Fruit fly (Drosophila melanogaster) whole organism, embryonic: ENCODE results near the gene CG14840.

Experiments
- Atf3 ChIP-seq: fragments of 200-800 bp; sonication (Bioruptor generic); optimal IDR thresholded peaks from 3 replicates; lab custom pipeline; 2016; ENCODE audit warnings: missing biosample characterization, missing genetic modification characterization
- Blimp-1 ChIP-seq: fragments of 200-800 bp; sonication (Bioruptor generic); optimal IDR thresholded peaks from 3 replicates; lab custom pipeline; 2018; ENCODE audit warnings: missing biosample characterization, missing genetic modification characterization, mild to moderate bottlenecking, moderate library complexity, missing genetic modification reagents
- Bteb2 ChIP-seq: fragments of 200-800 bp; sonication (Bioruptor generic); optimal IDR thresholded peaks from 2 replicates; lab custom pipeline; 2016; ENCODE audit warnings: missing biosample characterization, missing genetic modification characterization
- C15 ChIP-seq: fragments of 200-800 bp; sonication (Bioruptor generic); IDR thresholded peaks from 3 replicates; pipeline ENCODE4 v1.3.6; 2022; ENCODE audit warnings: missing biosample characterization, missing genetic modification characterization
- CG10147 ChIP-seq: fragments of 200-800 bp; sonication (Bioruptor generic); optimal IDR thresholded peaks from 2 replicates; lab custom pipeline; 2019; ENCODE audit warnings: missing biosample characterization, mild to moderate bottlenecking, missing genetic modification characterization, moderate library complexity
- CG10979 ChIP-seq: fragments of 200-800 bp; sonication (Bioruptor generic); optimal IDR thresholded peaks from 2 replicates; lab custom pipeline; 2018; ENCODE audit warnings: missing biosample characterization, mild to moderate bottlenecking, missing genetic modification characterization, moderate library complexity
- CG11085 ChIP-seq: fragments of 200-800 bp; sonication (Bioruptor generic); IDR thresholded peaks from 2 replicates; pipeline ENCODE4 v1.3.6; 2022; ENCODE audit warnings: missing biosample characterization, missing genetic modification characterization
- CG11560 ChIP-seq: fragments of 200-800 bp; sonication (Bioruptor generic); IDR thresholded peaks from 3 replicates; pipeline ENCODE4 v1.3.6; 2022; ENCODE audit warnings: missing biosample characterization, missing genetic modification characterization
- CG12236 ChIP-seq: fragments of 200-800 bp; sonication (Bioruptor generic); optimal IDR thresholded peaks from 2 replicates; lab custom pipeline; 2016; ENCODE audit warnings: missing biosample characterization, missing genetic modification characterization
- CG14710 ChIP-seq: fragments of 200-800 bp; sonication (Bioruptor generic); optimal IDR thresholded peaks from 3 replicates; lab custom pipeline; 2019; ENCODE audit warnings: missing biosample characterization, mild to moderate bottlenecking, missing genetic modification characterization, moderate library complexity
- CG16813 ChIP-seq: fragments of 200-800 bp; sonication (Bioruptor generic); IDR thresholded peaks from 3 replicates; pipeline ENCODE4 v1.3.6; 2022; ENCODE audit warnings: missing biosample characterization, missing genetic modification characterization; ENCODE audit not compliant: partially characterized antibody
- CG16863 ChIP-seq: fragments of 200-800 bp; sonication (Bioruptor generic); optimal IDR thresholded peaks from 3 replicates; lab custom pipeline; 2016; ENCODE audit warnings: missing biosample characterization, missing genetic modification characterization
- CG17802 ChIP-seq: fragments of 200-800 bp; sonication (Bioruptor generic); optimal IDR thresholded peaks from 2 replicates; lab custom pipeline; 2018; ENCODE audit warnings: missing biosample characterization, mild to moderate bottlenecking, missing genetic modification characterization, moderate library complexity
- CG18262 ChIP-seq: fragments of 200-800 bp; optimal IDR thresholded peaks from 3 replicates; lab custom pipeline; 2019; ENCODE audit warnings: missing biosample characterization, mild to moderate bottlenecking, missing genetic modification characterization, moderate library complexity
- CG2199 ChIP-seq: fragments of 200-800 bp; sonication (Bioruptor generic); IDR thresholded peaks from 3 replicates; pipeline ENCODE4 v1.3.6; 2022; ENCODE audit warnings: missing biosample characterization, missing genetic modification characterization
- CG31388 ChIP-seq: fragments of 200-800 bp; sonication (Bioruptor generic); optimal IDR thresholded peaks from 2 replicates; lab custom pipeline; 2016; ENCODE audit warnings: missing biosample characterization, missing genetic modification characterization
- CG3726 ChIP-seq: fragments of 200-800 bp; sonication (Bioruptor generic); IDR thresholded peaks from 3 replicates; pipeline ENCODE4, ENCODE4 v1.3.6; 2022; ENCODE audit warnings: missing biosample characterization, missing genetic modification characterization
- CG4820 ChIP-seq: fragments of 200-800 bp; sonication (Bioruptor generic); optimal IDR thresholded peaks from 3 replicates; lab custom pipeline; 2016; ENCODE audit warnings: missing biosample characterization, missing genetic modification characterization
- CG6272 ChIP-seq: fragments of 200-800 bp; sonication (Bioruptor generic); IDR thresholded peaks from 2 replicates; pipeline ENCODE4 v1.3.6; 2022; ENCODE audit warnings: missing biosample characterization, missing genetic modification characterization
- CG6791 ChIP-seq: fragments of 200-800 bp; sonication (Bioruptor generic); IDR thresholded peaks from 3 replicates; pipeline ENCODE4 v1.3.6; 2022; ENCODE audit warnings: missing biosample characterization, missing genetic modification characterization; ENCODE audit not compliant: partially characterized antibody
- CG8924 ChIP-seq: fragments of 200-800 bp; optimal IDR thresholded peaks from 3 replicates; lab custom pipeline; 2019; ENCODE audit warnings: missing biosample characterization, mild to moderate bottlenecking, missing genetic modification characterization, moderate library complexity
- Eip74EF ChIP-seq, 2 experiments: fragments of 200-800 bp in 1 of 2; fragments of >200 bp in 1 of 2; sonication (Bioruptor generic) in 1 of 2; optimal IDR thresholded peaks; 2 replicates each; lab custom pipeline; 2017 to 2019; ENCODE audit warnings: missing biosample characterization in 2 of 2, missing genetic modification characterization in 2 of 2, mild to moderate bottlenecking in 1 of 2, moderate library complexity in 1 of 2
- HLH54F ChIP-seq: fragments of 200-800 bp; sonication (Bioruptor generic); optimal IDR thresholded peaks from 3 replicates; lab custom pipeline; 2016; ENCODE audit warnings: missing biosample characterization, missing genetic modification characterization
- Hand ChIP-seq: fragments of 200-800 bp; sonication (Bioruptor generic); optimal IDR thresholded peaks from 2 replicates; lab custom pipeline; 2017; ENCODE audit warnings: mild to moderate bottlenecking, missing biosample characterization, missing genetic modification reagents, missing genetic modification characterization
- Hr3 ChIP-seq: fragments of 200-800 bp; sonication (Bioruptor generic); optimal IDR thresholded peaks from 3 replicates; lab custom pipeline; 2016; ENCODE audit warnings: missing biosample characterization, missing genetic modification characterization
- Hr39 ChIP-seq: fragments of >200 bp; optimal IDR thresholded peaks from 2 replicates; lab custom pipeline; 2017
- Kr ChIP-seq: fragments of 200-800 bp; sonication (Bioruptor generic); optimal IDR thresholded peaks from 2 replicates; lab custom pipeline; 2017; ENCODE audit warnings: missing biosample characterization, mild to moderate bottlenecking, missing genetic modification characterization
- Lpt ChIP-seq: fragments of >200 bp; optimal IDR thresholded peaks from 2 replicates; lab custom pipeline; 2018; ENCODE audit warnings: missing biosample characterization, missing genetic modification characterization
- Rfx ChIP-seq: fragments of 200-800 bp; sonication (Bioruptor generic); IDR thresholded peaks from 2 replicates; pipeline ENCODE4 v1.3.6; 2022; ENCODE audit warnings: missing biosample characterization, missing genetic modification characterization
- Six4 ChIP-seq: fragments of 200-800 bp; sonication (Bioruptor generic); optimal IDR thresholded peaks from 2 replicates; lab custom pipeline; 2016; ENCODE audit warnings: missing biosample characterization, missing genetic modification characterization
- Spps ChIP-seq: fragments of 200-800 bp; sonication (Bioruptor generic); optimal IDR thresholded peaks from 2 replicates; lab custom pipeline; 2018; ENCODE audit warnings: missing biosample characterization, mild to moderate bottlenecking, missing genetic modification characterization
- abd-A ChIP-seq: fragments of 200-800 bp; sonication (Bioruptor generic); optimal IDR thresholded peaks from 3 replicates; lab custom pipeline; 2019; ENCODE audit warnings: missing biosample characterization, mild to moderate bottlenecking, missing genetic modification characterization, moderate library complexity
- ash1 ChIP-seq: fragments of 200-800 bp; sonication (Bioruptor generic); optimal IDR thresholded peaks from 2 replicates; lab custom pipeline; 2018; ENCODE audit warnings: missing biosample characterization, mild to moderate bottlenecking, missing genetic modification characterization
- bbx ChIP-seq: fragments of 200-800 bp; sonication (Bioruptor generic); IDR thresholded peaks from 2 replicates; pipeline ENCODE4 v1.3.6; 2022; ENCODE audit warnings: missing biosample characterization, missing genetic modification characterization; ENCODE audit not compliant: partially characterized antibody
- danr ChIP-seq: fragments of 200-800 bp; sonication (Bioruptor generic); IDR thresholded peaks from 2 replicates; pipeline ENCODE4 v1.3.6; 2022; ENCODE audit warnings: missing biosample characterization, missing genetic modification characterization
- dpn ChIP-seq, 2 experiments: fragments of 200-800 bp; sonication (Bioruptor generic); optimal IDR thresholded peaks; 3 replicates each; lab custom pipeline; 2016; ENCODE audit warnings: missing biosample characterization in 2 of 2, missing genetic modification characterization in 2 of 2
- fd64A ChIP-seq: fragments of 200-800 bp; sonication (Bioruptor generic); optimal IDR thresholded peaks from 3 replicates; lab custom pipeline; 2018; ENCODE audit warnings: missing biosample characterization, mild to moderate bottlenecking, missing genetic modification characterization
- fru ChIP-seq: fragments of >200 bp; optimal IDR thresholded peaks from 2 replicates; lab custom pipeline; 2017
- grau ChIP-seq: fragments of 200-800 bp; optimal IDR thresholded peaks from 3 replicates; lab custom pipeline; 2019; ENCODE audit warnings: missing biosample characterization, mild to moderate bottlenecking, missing genetic modification characterization, moderate library complexity
- gsb-n ChIP-seq: fragments of 200-800 bp; sonication (Bioruptor generic); optimal IDR thresholded peaks from 3 replicates; lab custom pipeline; 2018; ENCODE audit warnings: missing biosample characterization, mild to moderate bottlenecking, missing genetic modification characterization
- gt ChIP-seq: fragments of 200-800 bp; sonication (Bioruptor generic); IDR thresholded peaks from 2 replicates; pipeline ENCODE4 v1.3.6; 2022; ENCODE audit warnings: missing biosample characterization, missing genetic modification characterization
- lilli ChIP-seq: fragments of 200-800 bp; sonication (Bioruptor generic); optimal IDR thresholded peaks from 3 replicates; lab custom pipeline; 2016; ENCODE audit warnings: missing biosample characterization, missing genetic modification characterization
- peb ChIP-seq: fragments of 200-800 bp; sonication (Bioruptor generic); IDR thresholded peaks from 2 replicates; pipeline ENCODE4 v1.3.6; 2022; ENCODE audit warnings: missing biosample characterization, missing genetic modification characterization
- pum ChIP-seq: fragments of 200-800 bp; sonication (Bioruptor generic); optimal IDR thresholded peaks from 2 replicates; lab custom pipeline; 2016; ENCODE audit warnings: missing biosample characterization, missing genetic modification characterization
- sc ChIP-seq, 3 experiments: fragments of >200 bp in 2 of 3; fragments of 200-800 bp in 1 of 3; sonication (Bioruptor generic) in 1 of 3; optimal IDR thresholded peaks; 2 replicates in 2 of 3; 3 replicates in 1 of 3; lab custom pipeline; 2017; ENCODE audit warnings: mild to moderate bottlenecking in 1 of 3, missing biosample characterization in 1 of 3, missing genetic modification characterization in 1 of 3, missing genetic modification reagents in 1 of 3
- sens ChIP-seq: fragments of 200-800 bp; sonication (Bioruptor generic); peaks from one replicate; lab custom pipeline; 2016; ENCODE audit warnings: missing biosample characterization, missing genetic modification characterization
- ssp ChIP-seq: fragments of 200-800 bp; sonication (Bioruptor generic); IDR thresholded peaks from 2 replicates; pipeline ENCODE4 v1.3.6; 2022; ENCODE audit warnings: missing biosample characterization, missing genetic modification characterization
- tgo ChIP-seq: fragments of 200-800 bp; sonication (Bioruptor generic); IDR thresholded peaks from 3 replicates; pipeline ENCODE4 v1.3.6; 2022; ENCODE audit warnings: missing biosample characterization, missing genetic modification characterization
- ttk ChIP-seq: fragments of 200-800 bp; sonication (Bioruptor generic); IDR thresholded peaks from 2 replicates; pipeline ENCODE4 v2.1.2; 2022; ENCODE audit warnings: missing biosample characterization, missing genetic modification characterization

CG14840 gene

DNA sequence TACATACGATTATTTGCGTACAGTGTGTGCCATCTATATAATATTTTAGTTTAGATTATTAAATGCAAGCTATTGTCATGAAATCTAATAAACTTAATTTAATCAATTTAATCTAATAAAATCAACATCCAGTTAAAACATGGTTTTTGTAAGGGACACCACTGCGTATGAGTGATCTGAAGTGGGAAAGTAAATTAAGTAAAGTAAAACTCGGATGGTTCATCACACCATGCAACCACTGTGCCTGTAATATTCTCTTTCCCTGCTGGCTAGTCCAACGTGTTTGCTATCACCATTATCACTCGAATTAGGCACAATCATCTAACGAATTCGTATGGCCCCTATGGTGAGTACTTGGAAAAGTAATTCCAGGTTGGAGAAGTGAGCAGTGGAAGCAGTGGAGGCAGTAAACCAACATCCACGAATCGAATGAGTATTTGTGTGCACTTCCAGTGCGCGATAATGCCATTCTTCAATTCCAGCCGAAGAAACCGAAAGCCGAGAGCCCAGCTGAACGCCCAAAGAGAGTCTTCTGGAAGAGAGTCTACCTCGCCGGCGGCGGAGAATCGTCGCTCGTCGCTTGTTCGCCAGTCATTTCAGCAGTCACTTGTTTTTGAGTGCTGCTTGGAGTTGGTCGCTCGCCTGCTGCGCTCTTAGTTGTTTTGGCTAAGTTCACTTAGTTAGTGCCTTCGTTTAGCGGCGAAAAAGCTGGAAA, 27.8 kb upstream of the CG14840 start, which contains the start of gene red (continued):
- TF ChIP-seq Eip74EF (GFP tag; optimal IDR thresholded peaks at IDR 0.05; lab: Kevin White, UChicago): peak in 1 of 2 experiments; percentile 56
- TF ChIP-seq tgo: peak; percentile 74; the same call in 2 of the 3 replicates
- peak; percentile 36 for TF ChIP-seq HLH54F (GFP tag; lab: Kevin White, UChicago)
- peak; percentile 0 for TF ChIP-seq CG31388
- TF ChIP-seq Hr39 (lab: Kevin White, UChicago): no peak
- peak; percentile 79 for TF ChIP-seq CG8924 (tag; lab: Kevin White, UChicago)
- peak; percentile 43; the same call in 1 of the 3 replicates for TF ChIP-seq CG11560 (tag; lab: Robert Waterston, UW)
- no peak for TF ChIP-seq fru (lab: Kevin White, UChicago)
- no peak for TF ChIP-seq gsb-n (tag; lab: Kevin White, UChicago)
- TF ChIP-seq Bteb2 (GFP tag; lab: Kevin White, UChicago): peak; percentile 51
- 0 out of 2 replicates have a peak, but pooled peaks have one; percentile 30 for TF ChIP-seq peb
- peak; percentile 72 for TF ChIP-seq Blimp-1 (GFP tag; lab: Kevin White, UChicago)
- peak; percentile 68 for TF ChIP-seq CG10979
- TF ChIP-seq CG10147 (GFP tag; lab: Kevin White, UChicago): peak; percentile 52
- no peak for TF ChIP-seq Spps
- TF ChIP-seq CG2199: 0 out of 3 replicates have a peak, but pooled peaks have one; percentile 36
- peak; percentile 45 for TF ChIP-seq fd64A
- TF ChIP-seq CG6791 (GFP tag; lab: Robert Waterston, UW): no peak; the same call in 2 of the 3 replicates
- TF ChIP-seq CG11085: 0 out of 2 replicates have a peak, but pooled peaks have one; percentile 38
- TF ChIP-seq grau (tag; lab: Kevin White, UChicago): peak; percentile 95
- no peak for TF ChIP-seq bbx (GFP tag; lab: Robert Waterston, UW)
- peak; percentile 31 for TF ChIP-seq CG14710 (tag; lab: Kevin White, UChicago)
- peak; percentile 35 for TF ChIP-seq abd-A (tag; lab: Kevin White, UChicago)
- TF ChIP-seq CG17802 (tag; lab: Kevin White, UChicago): no peak
- TF ChIP-seq gt (GFP tag; lab: Robert Waterston, UW): no peak
- TF ChIP-seq danr (GFP tag; lab: Robert Waterston, UW): peak; percentile 58; the same call in 1 of the 2 replicates
- no peak for TF ChIP-seq CG3726
- peak; percentile 12 for TF ChIP-seq CG16863 (GFP tag; lab: Kevin White, UChicago)
- no peak for TF ChIP-seq CG12236 (GFP tag; lab: Kevin White, UChicago)
- TF ChIP-seq Hand: peak; percentile 70
- TF ChIP-seq dpn (GFP tag; optimal IDR thresholded peaks at IDR 0.05; lab: Kevin White, UChicago): peak; percentile 49 to 66
- TF ChIP-seq pum: peak; percentile 48
- TF ChIP-seq CG16813: no peak
- TF ChIP-seq CG18262: peak; percentile 74
- TF ChIP-seq Six4 (GFP tag; lab: Kevin White, UChicago): peak; percentile 65
- TF ChIP-seq ttk: peak; percentile 70
- peak; percentile 46 for TF ChIP-seq CG6272
- TF ChIP-seq ssp: no peak
- peak; percentile 64 for TF ChIP-seq Hr3 (GFP tag; lab: Kevin White, UChicago)
- peak; percentile 91 for TF ChIP-seq sens (GFP tag; lab: Kevin White, UChicago)
- TF ChIP-seq Rfx (GFP tag; lab: Robert Waterston, UW): peak; percentile 84
- TF ChIP-seq CG4820 (GFP tag; lab: Kevin White, UChicago): peak; percentile 33
- no peak for TF ChIP-seq Atf3 (GFP tag; lab: Kevin White, UChicago)
- no peak for TF ChIP-seq ash1 (GFP tag; lab: Kevin White, UChicago)
- 0 out of 3 replicates have a peak, but pooled peaks have one; percentile 5 for TF ChIP-seq C15 (GFP tag; lab: Robert Waterston, UW)
- peak; percentile 81 for TF ChIP-seq lilli
- TF ChIP-seq Kr: no peak
- TF ChIP-seq Lpt (GFP tag; lab: Kevin White, UChicago): no peak
- TF ChIP-seq sc (optimal IDR thresholded peaks at IDR 0.05; lab: Kevin White, UChicago): no peak
- TF ChIP-seq sc (GFP tag; optimal IDR thresholded peaks at IDR 0.05; lab: Kevin White, UChicago): no peak
